Fruit fly (Drosophila melanogaster) S2 (cell line): ENCODE results near the gene IleRS.

Source experiments
- CG8478 ChIP-seq: fragments of >200 bp; optimal IDR thresholded peaks from 2 replicates; lab custom pipeline; 2018
- CTCF ChIP-seq, 2 experiments: fragments of >200 bp; optimal IDR thresholded peaks; 2 replicates each; lab custom pipeline; 2018

- TF ChIP-seq CG8478 (lab: Kevin White, UChicago): no peak
- no peak for TF ChIP-seq CTCF (optimal IDR thresholded peaks at IDR 0.05; lab: Kevin White, UChicago)
Measured at dm6 chr3L:22275989-22276388, 12.5 kb upstream of the IleRS start.
